Worm (Caenorhabditis elegans) whole organism, young adult: ENCODE results near the gene D1005.2.

Experiments used
- F23B12.7 ChIP-seq: sonication (generic microtip); optimal IDR thresholded peaks from 2 replicates; lab custom pipeline; 2017; ENCODE audit warnings: missing genetic modification characterization, mild to moderate bottlenecking, missing compliant biosample characterization, antibody characterized with exemption, moderate library complexity; ENCODE audit not compliant: insufficient read depth
- K12H6.12 ChIP-seq: fragments of 200-800 bp; sonication (Bioruptor generic); optimal IDR thresholded peaks from 2 replicates; lab custom pipeline; 2018; ENCODE audit warnings: mild to moderate bottlenecking, missing genetic modification characterization, missing compliant biosample characterization
- T26A5.8 ChIP-seq: sonication (generic microtip); optimal IDR thresholded peaks from 2 replicates; lab custom pipeline; 2016; ENCODE audit warnings: missing genetic modification characterization, missing compliant biosample characterization
- attf-3 ChIP-seq: fragments of 200-800 bp; sonication (Bioruptor generic); conservative IDR thresholded peaks from 2 replicates; pipeline ENCODE4 v1.3.6; 2022; ENCODE audit warnings: missing genetic modification reagents, missing genetic modification characterization, missing compliant biosample characterization
- ceh-91 ChIP-seq: fragments of 200-800 bp; sonication (Bioruptor generic); IDR thresholded peaks from 2 replicates; pipeline ENCODE4 v1.3.6; 2022; ENCODE audit warnings: missing genetic modification reagents, missing genetic modification characterization, missing compliant biosample characterization
- madf-3 ChIP-seq: fragments of 200-800 bp; sonication (Bioruptor generic); IDR thresholded peaks from 2 replicates; pipeline ENCODE4 v1.3.6; 2022; ENCODE audit warnings: missing genetic modification reagents, missing genetic modification characterization, missing compliant biosample characterization
- mes-4 ChIP-seq: sonication (generic microtip); optimal IDR thresholded peaks from 2 replicates; lab custom pipeline; 2016; ENCODE audit warnings: missing genotype, missing genetic modification characterization, missing compliant biosample characterization
- mxl-1 ChIP-seq: sonication (generic microtip); optimal IDR thresholded peaks from 2 replicates; lab custom pipeline; 2016; ENCODE audit warnings: missing genetic modification characterization, missing compliant biosample characterization
- nfya-1 ChIP-seq: sonication (generic microtip); optimal IDR thresholded peaks from 2 replicates; lab custom pipeline; 2017; ENCODE audit warnings: antibody characterized with exemption, missing compliant biosample characterization, missing genetic modification characterization, borderline replicate concordance; ENCODE audit not compliant: insufficient read depth
- sea-2 ChIP-seq: fragments of 200-800 bp; sonication (Bioruptor generic); IDR thresholded peaks from 2 replicates; pipeline ENCODE4 v1.3.6; 2022; ENCODE audit warnings: missing genetic modification characterization, missing compliant biosample characterization
- snpc-3.4 ChIP-seq: sonication (generic microtip); optimal IDR thresholded peaks from 2 replicates; lab custom pipeline; 2017; ENCODE audit warnings: missing genetic modification characterization, mild to moderate bottlenecking, missing compliant biosample characterization, antibody characterized with exemption, moderate library complexity, missing genotype, missing genetic modification reagents
- snpc-4 ChIP-seq, 5 experiments: fragments of 150-350 bp in 1 of 5; sonication (generic microtip) in 4 of 5; optimal IDR thresholded peaks; 2 replicates each; lab custom pipeline; 2014 to 2018; ENCODE audit warnings: missing genetic modification characterization in 5 of 5, missing biosample characterization in 3 of 5, antibody characterized with exemption in 2 of 5, mild to moderate bottlenecking in 2 of 5, missing compliant biosample characterization in 2 of 5, missing genotype in 2 of 5, moderate library complexity in 2 of 5, missing genetic modification reagents in 1 of 5
- unc-130 ChIP-seq: sonication (generic microtip); optimal IDR thresholded peaks from 2 replicates; lab custom pipeline; 2016; ENCODE audit warnings: missing genetic modification reagents, missing genetic modification characterization, missing compliant biosample characterization
- ztf-25 ChIP-seq: fragments of 200-800 bp; sonication (Bioruptor generic); IDR thresholded peaks from 2 replicates; pipeline ENCODE4 v1.3.6; 2022; ENCODE audit warnings: missing genetic modification reagents, missing genetic modification characterization, missing compliant biosample characterization

ce11 chrX:1472880-1473279 lies 14.1 kb downstream of the D1005.2 start, which contains the start of gene D1005.5:
- no peak for TF ChIP-seq T26A5.8
- no peak for TF ChIP-seq nfya-1 (tag; lab: Kevin White, UChicago)
- TF ChIP-seq attf-3 (GFP tag; lab: Robert Waterston, UW) = no peak
- TF ChIP-seq mxl-1 (tag; lab: Kevin White, UChicago) = no peak
- no peak for TF ChIP-seq madf-3 (GFP tag; lab: Robert Waterston, UW)
- no peak for TF ChIP-seq F23B12.7
- no peak for TF ChIP-seq snpc-3.4 (tag; lab: Kevin White, UChicago)
- TF ChIP-seq unc-130 (GFP tag; lab: Kevin White, UChicago) = no peak
- TF ChIP-seq ceh-91 = no peak
- TF ChIP-seq mes-4 (tag; lab: Kevin White, UChicago) = no peak
- no peak for TF ChIP-seq K12H6.12 (tag; lab: Kevin White, UChicago)
- TF ChIP-seq snpc-4 (GFP tag; optimal IDR thresholded peaks at IDR 0.05; lab: Kevin White, UChicago) = no peak
- no peak for TF ChIP-seq snpc-4 (tag; optimal IDR thresholded peaks at IDR 0.05; lab: Kevin White, UChicago)
- no peak for TF ChIP-seq sea-2
- TF ChIP-seq ztf-25 (GFP tag; lab: Robert Waterston, UW) = no peak
